Worm (Caenorhabditis elegans): ENCODE results near the gene srd-39.

DNA sequence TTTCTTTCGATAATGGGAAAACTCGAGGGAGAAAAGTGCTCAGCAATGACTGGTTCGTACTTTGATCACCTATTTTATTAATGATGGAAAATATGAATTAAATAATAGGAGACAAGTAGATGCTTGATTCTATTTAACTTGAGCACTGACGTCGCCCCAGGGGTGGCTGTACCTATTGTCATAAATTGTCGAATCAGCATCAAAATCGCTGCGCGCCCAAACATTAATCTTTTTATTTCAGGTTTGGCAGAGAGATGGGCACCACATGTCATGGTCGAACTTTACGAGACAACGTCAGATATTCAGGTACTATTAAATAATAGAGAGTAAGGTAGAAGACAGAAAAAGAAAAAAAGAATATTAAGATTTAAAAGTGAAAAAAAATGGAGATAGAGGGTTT is 23.9 kb upstream of the srd-39 start:
- TF ChIP-seq dao-5 (tag; optimal IDR thresholded peaks at IDR 0.05) (no peak), him-1 (tag; optimal IDR thresholded peaks at IDR 0.05) (no peak)
